Worm (Caenorhabditis elegans) whole organism, L2 larva: ENCODE measurements around the gene stdh-3.

ENCODE experiments used
- F13H6.1 ChIP-seq: sonication (generic microtip); optimal IDR thresholded peaks from 2 replicates; lab custom pipeline; 2016; ENCODE audit warnings: missing genetic modification characterization, missing compliant biosample characterization
- R02D3.7 ChIP-seq: fragments of 150-350 bp; optimal IDR thresholded peaks from 2 replicates; lab custom pipeline; 2014; ENCODE audit warnings: missing biosample characterization, missing genetic modification characterization
- Y55F3AM.14 ChIP-seq: fragments of 200-800 bp; sonication (Bioruptor generic); optimal IDR thresholded peaks from 2 replicates; lab custom pipeline; 2018; ENCODE audit warnings: mild to moderate bottlenecking, missing genetic modification characterization, missing compliant biosample characterization
- ZK546.5 ChIP-seq: sonication (generic microtip); optimal IDR thresholded peaks from 2 replicates; lab custom pipeline; 2017; ENCODE audit warnings: missing biosample characterization, missing genetic modification characterization
- ama-1 ChIP-seq: fragments of 150-350 bp; optimal IDR thresholded peaks from 2 replicates; lab custom pipeline; 2018; ENCODE audit warnings: inconsistent platforms
- ceh-16 ChIP-seq: fragments of 150-350 bp; optimal IDR thresholded peaks from 2 replicates; lab custom pipeline; 2014; ENCODE audit warnings: missing biosample characterization, missing genetic modification characterization
- crh-2 ChIP-seq: sonication (generic microtip); optimal IDR thresholded peaks from 2 replicates; lab custom pipeline; 2017; ENCODE audit warnings: missing biosample characterization, missing genetic modification characterization
- egl-27 ChIP-seq: sonication (generic microtip); optimal IDR thresholded peaks from 3 replicates; lab custom pipeline; 2017; ENCODE audit warnings: missing biosample characterization, missing genetic modification reagents, missing genetic modification characterization
- elt-1 ChIP-seq: fragments of 150-350 bp; optimal IDR thresholded peaks from 2 replicates; lab custom pipeline; 2014; ENCODE audit warnings: missing biosample characterization, missing genetic modification characterization
- elt-3 ChIP-seq: sonication (generic microtip); optimal IDR thresholded peaks from 2 replicates; lab custom pipeline; 2017; ENCODE audit warnings: missing biosample characterization, missing genetic modification characterization
- fos-1 ChIP-seq: fragments of 150-350 bp; optimal IDR thresholded peaks from 2 replicates; lab custom pipeline; 2014; ENCODE audit warnings: missing biosample characterization, missing genetic modification characterization
- gmeb-1 ChIP-seq: fragments of 150-350 bp; optimal IDR thresholded peaks from 2 replicates; lab custom pipeline; 2014; ENCODE audit warnings: missing biosample characterization, missing genetic modification characterization
- lin-11 ChIP-seq: fragments of 150-350 bp; sonication (generic microtip); optimal IDR thresholded peaks from 2 replicates; lab custom pipeline; 2014; ENCODE audit warnings: missing biosample characterization, missing genetic modification characterization, inconsistent platforms, mixed read lengths
- lin-39 ChIP-seq: fragments of 150-350 bp; optimal IDR thresholded peaks from 2 replicates; lab custom pipeline; 2014; ENCODE audit warnings: missing biosample characterization, missing genetic modification reagents, missing genetic modification characterization
- lsy-2 ChIP-seq, 2 experiments: fragments of 150-350 bp in 1 of 2; sonication (generic microtip) in 1 of 2; optimal IDR thresholded peaks; 2 replicates each; lab custom pipeline; 2014 to 2017; ENCODE audit warnings: missing biosample characterization in 2 of 2, missing genetic modification characterization in 2 of 2
- mab-5 ChIP-seq: fragments of 150-350 bp; optimal IDR thresholded peaks from 2 replicates; lab custom pipeline; 2014; ENCODE audit warnings: missing biosample characterization, missing genetic modification characterization
- mbf-1 ChIP-seq: sonication (generic microtip); optimal IDR thresholded peaks from 2 replicates; lab custom pipeline; 2017; ENCODE audit warnings: missing biosample characterization, missing genetic modification characterization
- nhr-10 ChIP-seq: sonication (generic microtip); optimal IDR thresholded peaks from 2 replicates; lab custom pipeline; 2017; ENCODE audit warnings: missing biosample characterization, missing genetic modification characterization
- nhr-11 ChIP-seq: fragments of 150-350 bp; optimal IDR thresholded peaks from 2 replicates; lab custom pipeline; 2014; ENCODE audit warnings: missing biosample characterization, missing genetic modification characterization
- nhr-129 ChIP-seq: fragments of 150-350 bp; optimal IDR thresholded peaks from 2 replicates; lab custom pipeline; 2014; ENCODE audit warnings: missing biosample characterization, missing genetic modification characterization
- nhr-23 ChIP-seq: fragments of 150-350 bp; optimal IDR thresholded peaks from 2 replicates; lab custom pipeline; 2014; ENCODE audit warnings: missing biosample characterization, missing genetic modification reagents, missing genetic modification characterization
- nhr-237 ChIP-seq: fragments of 150-350 bp; optimal IDR thresholded peaks from 2 replicates; lab custom pipeline; 2014; ENCODE audit warnings: missing biosample characterization, missing genetic modification characterization
- nhr-25 ChIP-seq: fragments of 150-350 bp; sonication (generic microtip); optimal IDR thresholded peaks from 3 replicates; lab custom pipeline; 2014; ENCODE audit warnings: missing biosample characterization, missing genetic modification characterization
- sem-4 ChIP-seq: fragments of 150-350 bp; optimal IDR thresholded peaks from 2 replicates; lab custom pipeline; 2014; ENCODE audit warnings: missing biosample characterization, missing genetic modification reagents, missing genetic modification characterization
- sma-3 ChIP-seq: sonication (generic microtip); optimal IDR thresholded peaks from 2 replicates; lab custom pipeline; 2016; ENCODE audit warnings: missing genetic modification reagents, missing genetic modification characterization, missing compliant biosample characterization
- sma-9 ChIP-seq, 2 experiments: fragments of 150-350 bp in 1 of 2; sonication (generic microtip) in 1 of 2; optimal IDR thresholded peaks; 2 replicates each; lab custom pipeline; 2014 to 2016; ENCODE audit warnings: missing genetic modification characterization in 2 of 2, mild to moderate bottlenecking in 1 of 2, missing biosample characterization in 1 of 2, missing compliant biosample characterization in 1 of 2, missing genetic modification reagents in 1 of 2, moderate library complexity in 1 of 2
- snpc-4 ChIP-seq: fragments of 150-350 bp; optimal IDR thresholded peaks from 2 replicates; lab custom pipeline; 2014; ENCODE audit warnings: missing biosample characterization, missing genetic modification characterization
- unc-39 ChIP-seq: fragments of 150-350 bp; optimal IDR thresholded peaks from 2 replicates; lab custom pipeline; 2014; ENCODE audit warnings: missing biosample characterization, missing genetic modification characterization
- zag-1 ChIP-seq: fragments of 150-350 bp; optimal IDR thresholded peaks from 2 replicates; lab custom pipeline; 2014; ENCODE audit warnings: missing biosample characterization, missing genetic modification characterization
- ztf-1 ChIP-seq: fragments of 200-800 bp; sonication (Bioruptor generic); conservative IDR thresholded peaks from 2 replicates; pipeline ENCODE4 v1.3.6; 2022; ENCODE audit warnings: missing genetic modification characterization, missing compliant biosample characterization

Gene stdh-3

ce11 chrV:13866353-13866752 is 38.1 kb upstream of the stdh-3 start, which contains the start of gene nhr-175:
Gene nhr-175, plus strand, starts transcription at chrV:13866691.
- TF ChIP-seq nhr-10 (no peak), sma-9 (GFP tag; optimal IDR thresholded peaks at IDR 0.05; lab: Kevin White, UChicago) (peak; percentile 69), sma-9 (tag; optimal IDR thresholded peaks at IDR 0.05; lab: Kevin White, UChicago) (no peak), nhr-23 (tag; lab: Kevin White, UChicago) (peak; percentile 52), ceh-16 (tag; lab: Kevin White, UChicago) (peak; percentile 62), R02D3.7 (tag; lab: Kevin White, UChicago) (no peak), elt-1 (tag; lab: Kevin White, UChicago) (peak; percentile 87), nhr-237 (tag; lab: Kevin White, UChicago) (no peak)

ce11 chrV:13869551-13869950 is 34.9 kb upstream of the stdh-3 start:
- peak; percentile 46 for TF ChIP-seq nhr-11 (tag; lab: Kevin White, UChicago)
- no peak for TF ChIP-seq Y55F3AM.14 (GFP tag; lab: Kevin White, UChicago)
- TF ChIP-seq, all 48 proteins: peak for 1

ce11 chrV:13872895-13873294 is 31.5 kb upstream of the stdh-3 start, which contains the start of gene cpt-5:
Gene cpt-5, plus strand, starts transcription at chrV:13873195.
- no peak for TF ChIP-seq sem-4 (tag; lab: Kevin White, UChicago)
- TF ChIP-seq elt-3 (tag; lab: Kevin White, UChicago): no peak
- TF ChIP-seq egl-27: no peak
- TF ChIP-seq ZK546.5 (tag; lab: Kevin White, UChicago): no peak
- no peak for TF ChIP-seq ztf-1 (GFP tag; lab: Robert Waterston, UW)
- TF ChIP-seq, all 48 proteins: peak for 0

ce11 chrV:13873323-13873722 is 31.1 kb upstream of the stdh-3 start:
- TF ChIP-seq ama-1 (lab: Kevin White, UChicago): no peak
- no peak for TF ChIP-seq crh-2 (tag; lab: Kevin White, UChicago)

- TF ChIP-seq nhr-25 (tag; lab: Kevin White, UChicago) (no peak), lin-11 (tag; lab: Kevin White, UChicago) (no peak), unc-39 (tag; lab: Kevin White, UChicago) (no peak), lsy-2 (tag; optimal IDR thresholded peaks at IDR 0.05; lab: Kevin White, UChicago) (no peak), R02D3.7 (tag; lab: Kevin White, UChicago) (no peak), crh-2 (tag; lab: Kevin White, UChicago) (no peak), nhr-11 (tag; lab: Kevin White, UChicago) (no peak), nhr-129 (no peak), mab-5 (no peak), snpc-4 (no peak), mbf-1 (tag; lab: Kevin White, UChicago) (no peak)
These were observed 27.9 kb upstream of the stdh-3 start, which contains the start of gene T22G5.1 for ce11 chrV:13876529-13876928. Gene T22G5.1, plus strand, starts transcription at chrV:13876829.

- TF ChIP-seq sma-9 (GFP tag; optimal IDR thresholded peaks at IDR 0.05; lab: Kevin White, UChicago) (peak; percentile 71), sma-9 (tag; optimal IDR thresholded peaks at IDR 0.05; lab: Kevin White, UChicago) (no peak), lin-39 (tag; lab: Kevin White, UChicago) (no peak), sma-3 (GFP tag; lab: Kevin White, UChicago) (peak; percentile 25), ZK546.5 (tag; lab: Kevin White, UChicago) (no peak), crh-2 (tag; lab: Kevin White, UChicago) (peak; percentile 37), fos-1 (tag; lab: Kevin White, UChicago) (peak; percentile 63), F13H6.1 (no peak), gmeb-1 (tag; lab: Kevin White, UChicago) (peak; percentile 7), nhr-25 (tag; lab: Kevin White, UChicago) (peak; percentile 30)
These were observed 26.2 kb upstream of the stdh-3 start for ce11 chrV:13878226-13878625.

- peak; percentile 70 for TF ChIP-seq sma-9 (GFP tag; optimal IDR thresholded peaks at IDR 0.05; lab: Kevin White, UChicago)
- TF ChIP-seq sma-9 (tag; optimal IDR thresholded peaks at IDR 0.05; lab: Kevin White, UChicago): no peak
- TF ChIP-seq nhr-10: no peak
- peak; percentile 66 for TF ChIP-seq crh-2 (tag; lab: Kevin White, UChicago)
- TF ChIP-seq zag-1: no peak
- TF ChIP-seq fos-1 (tag; lab: Kevin White, UChicago): peak; percentile 94
These were observed 25.2 kb upstream of the stdh-3 start, which contains the start of gene lbp-7 for ce11 chrV:13879241-13879640. Gene lbp-7, plus strand, starts transcription at chrV:13879552.
